Worm (Caenorhabditis elegans): Measurements from ENCODE around the gene Y116F11A.3.

Gene Y116F11A.3

DNA sequence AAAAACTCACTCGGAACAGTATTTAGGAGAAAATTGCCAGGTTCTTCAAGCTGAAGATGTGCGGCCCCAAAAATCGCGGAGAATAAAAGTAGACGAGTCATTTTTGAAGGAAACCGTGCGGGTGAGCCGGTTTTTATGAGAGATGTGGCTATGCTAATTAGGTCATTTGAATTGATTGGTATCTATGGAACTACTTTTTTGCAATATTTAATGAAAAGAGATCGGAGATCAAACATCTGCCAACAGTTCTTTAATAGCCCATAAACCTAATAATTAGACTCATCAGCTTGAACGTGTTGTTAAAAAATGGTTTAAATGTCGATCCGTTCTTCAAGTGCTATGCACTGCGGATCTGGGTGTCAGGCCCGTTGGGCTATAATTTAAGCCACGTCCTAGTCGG is 13.4 kb upstream of the Y116F11A.3 start, which contains the start of gene Y43F8C.16:
Gene Y43F8C.16 (minus strand): TSS at position 101 of the 400 bp plus-strand sequence.
- TF ChIP-seq ceh-36 (tag; optimal IDR thresholded peaks at IDR 0.05): no peak
- no peak for TF ChIP-seq ets-7 (tag; optimal IDR thresholded peaks at IDR 0.05)
- TF ChIP-seq ceh-13 (GFP tag; optimal IDR thresholded peaks at IDR 0.05): no peak
- TF ChIP-seq tbx-37 (GFP tag; conservative IDR thresholded peaks at IDR 0.05): no peak
- TF ChIP-seq flt-1 (GFP tag; IDR thresholded peaks at IDR 0.05): no peak
- TF ChIP-seq sea-1 (GFP tag; conservative IDR thresholded peaks at IDR 0.05): no peak
- TF ChIP-seq tbx-11 (GFP tag; IDR thresholded peaks at IDR 0.05): no peak
- TF ChIP-seq aly-1 (tag; optimal IDR thresholded peaks at IDR 0.05): no peak
- TF ChIP-seq B0310.2 (tag; optimal IDR thresholded peaks at IDR 0.05): no peak
- no peak for TF ChIP-seq F13C5.2 (tag; optimal IDR thresholded peaks at IDR 0.05)

DNA sequence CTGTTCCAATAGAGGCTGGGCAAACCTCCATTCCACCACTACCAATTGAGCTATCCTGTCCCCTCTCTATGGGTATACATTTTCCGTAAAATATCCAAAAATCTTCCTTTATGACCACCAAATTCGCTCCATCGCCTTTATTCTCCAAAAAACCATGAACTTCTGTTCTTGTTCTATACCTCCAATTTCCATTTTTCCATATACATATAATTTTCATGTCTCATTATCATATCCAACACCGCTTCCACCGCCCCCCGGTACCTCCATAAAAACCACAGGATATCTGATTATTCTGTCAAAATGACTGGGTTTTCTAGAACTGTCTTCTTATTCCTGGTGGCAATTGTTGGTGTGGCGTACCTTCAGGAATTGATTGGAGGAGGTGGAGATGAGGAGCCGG is 13.0 kb upstream of the Y116F11A.3 start, which contains the start of gene Y43F8C.17:
Gene Y43F8C.17 (plus strand): TSS at position 301 of the 400 bp plus-strand sequence.
- TF ChIP-seq hmbx-1 (tag; optimal IDR thresholded peaks at IDR 0.05) (no peak), F13C5.2 (tag; optimal IDR thresholded peaks at IDR 0.05) (no peak), sea-1 (GFP tag; conservative IDR thresholded peaks at IDR 0.05) (no peak), B0310.2 (tag; optimal IDR thresholded peaks at IDR 0.05) (no peak), flt-1 (GFP tag; IDR thresholded peaks at IDR 0.05) (no peak), scrt-1 (GFP tag; IDR thresholded peaks at IDR 0.05) (no peak), ets-7 (tag; optimal IDR thresholded peaks at IDR 0.05) (no peak), ceh-13 (GFP tag; optimal IDR thresholded peaks at IDR 0.05) (no peak), ceh-36 (tag; optimal IDR thresholded peaks at IDR 0.05) (no peak), tbx-37 (GFP tag; conservative IDR thresholded peaks at IDR 0.05) (no peak), pes-1 (GFP tag; IDR thresholded peaks at IDR 0.05) (no peak), tbx-11 (GFP tag; IDR thresholded peaks at IDR 0.05) (no peak), hnd-1 (tag; optimal IDR thresholded peaks at IDR 0.05) (no peak), hmg-4 (GFP tag; optimal IDR thresholded peaks at IDR 0.05) (no peak), ama-1 (optimal IDR thresholded peaks at IDR 0.05) (no peak), tra-4 (tag; optimal IDR thresholded peaks at IDR 0.05) (no peak), aly-1 (tag; optimal IDR thresholded peaks at IDR 0.05) (no peak)

DNA sequence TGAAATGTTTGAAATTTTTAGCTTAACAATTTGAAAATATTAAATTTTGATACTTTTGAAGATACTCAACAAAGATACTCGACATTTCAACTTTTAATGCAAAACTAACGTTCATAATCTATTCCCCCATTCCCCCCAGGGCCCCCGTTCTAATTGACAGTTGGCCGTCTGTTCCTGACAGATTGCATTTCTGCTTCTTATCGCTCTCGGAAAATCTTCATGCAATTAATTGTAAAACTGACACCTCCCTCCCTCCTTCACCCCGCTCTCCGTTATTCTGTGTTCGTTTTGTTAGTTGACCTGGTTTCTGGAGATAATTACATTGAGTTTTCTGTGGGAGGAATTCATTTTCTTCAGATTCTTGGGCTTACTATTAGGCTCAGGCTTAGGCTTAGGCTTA is 10.9 kb upstream of the Y116F11A.3 start:
- no peak for TF ChIP-seq hmg-4 (GFP tag; optimal IDR thresholded peaks at IDR 0.05)
- TF ChIP-seq tra-4 (tag; optimal IDR thresholded peaks at IDR 0.05): no peak
- no peak for TF ChIP-seq B0310.2 (tag; optimal IDR thresholded peaks at IDR 0.05)
- no peak for TF ChIP-seq ceh-13 (GFP tag; optimal IDR thresholded peaks at IDR 0.05)
- no peak for TF ChIP-seq F13C5.2 (tag; optimal IDR thresholded peaks at IDR 0.05)
- no peak for TF ChIP-seq hnd-1 (tag; optimal IDR thresholded peaks at IDR 0.05)
- TF ChIP-seq sea-1 (GFP tag; conservative IDR thresholded peaks at IDR 0.05): no peak
- TF ChIP-seq hmbx-1 (tag; optimal IDR thresholded peaks at IDR 0.05): no peak
- TF ChIP-seq ama-1 (optimal IDR thresholded peaks at IDR 0.05): no peak
- no peak for TF ChIP-seq tbx-11 (GFP tag; IDR thresholded peaks at IDR 0.05)
- TF ChIP-seq ets-7 (tag; optimal IDR thresholded peaks at IDR 0.05): no peak
- no peak for TF ChIP-seq flt-1 (GFP tag; IDR thresholded peaks at IDR 0.05)

DNA sequence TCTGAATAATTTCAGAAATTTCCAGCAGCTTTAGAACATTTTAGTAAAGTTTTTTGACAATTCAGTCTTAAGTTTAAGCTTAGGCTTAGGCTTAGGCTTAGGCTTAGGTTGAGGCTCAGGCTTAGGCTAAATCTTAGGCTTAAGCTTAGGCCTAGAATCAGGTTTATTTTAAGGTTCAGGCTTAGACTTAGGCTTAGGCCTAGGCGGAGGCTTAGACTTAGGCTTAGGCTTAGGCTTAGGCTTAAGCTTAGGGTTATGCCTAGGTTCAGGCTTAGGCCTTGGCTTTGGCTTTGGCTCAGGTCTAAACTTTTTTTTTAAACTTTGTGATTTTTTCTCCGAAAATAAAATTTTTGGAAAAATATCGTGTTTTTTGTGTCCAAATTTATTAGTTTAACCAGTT is 10.2 kb upstream of the Y116F11A.3 start:
- TF ChIP-seq ceh-36 (tag; optimal IDR thresholded peaks at IDR 0.05): peak; percentile 53
- TF ChIP-seq sea-1 (GFP tag; conservative IDR thresholded peaks at IDR 0.05): no peak

ce11 chrV:19719253-19719652 is 9.6 kb upstream of the Y116F11A.3 start, which contains the start of gene Y116F11A.6:
Gene Y116F11A.6, plus strand, starts transcription at chrV:19719553.
- no peak for TF ChIP-seq tbx-37 (GFP tag; conservative IDR thresholded peaks at IDR 0.05)
- TF ChIP-seq ets-7 (tag; optimal IDR thresholded peaks at IDR 0.05): peak; percentile 69
- TF ChIP-seq flt-1 (GFP tag; IDR thresholded peaks at IDR 0.05): no peak
- no peak for TF ChIP-seq sea-1 (GFP tag; conservative IDR thresholded peaks at IDR 0.05)
- no peak for TF ChIP-seq hmbx-1 (tag; optimal IDR thresholded peaks at IDR 0.05)
- no peak for TF ChIP-seq B0310.2 (tag; optimal IDR thresholded peaks at IDR 0.05)
- no peak for TF ChIP-seq hmg-4 (GFP tag; optimal IDR thresholded peaks at IDR 0.05)
- TF ChIP-seq ama-1 (optimal IDR thresholded peaks at IDR 0.05): no peak

ce11 chrV:19722881-19723280 is 6.0 kb upstream of the Y116F11A.3 start:
- TF ChIP-seq tbx-11 (GFP tag; IDR thresholded peaks at IDR 0.05) (peak; percentile 76), ama-1 (optimal IDR thresholded peaks at IDR 0.05) (no peak), tra-4 (tag; optimal IDR thresholded peaks at IDR 0.05) (peak; percentile 39), hmg-4 (GFP tag; optimal IDR thresholded peaks at IDR 0.05) (peak; percentile 64), ceh-13 (GFP tag; optimal IDR thresholded peaks at IDR 0.05) (peak; percentile 46), B0310.2 (tag; optimal IDR thresholded peaks at IDR 0.05) (peak; percentile 9), flt-1 (GFP tag; IDR thresholded peaks at IDR 0.05) (peak; percentile 85), pes-1 (GFP tag; IDR thresholded peaks at IDR 0.05) (peak; percentile 89), sea-1 (GFP tag; conservative IDR thresholded peaks at IDR 0.05) (peak; percentile 84), hnd-1 (tag; optimal IDR thresholded peaks at IDR 0.05) (peak; percentile 52), ets-7 (tag; optimal IDR thresholded peaks at IDR 0.05) (no peak), ceh-36 (tag; optimal IDR thresholded peaks at IDR 0.05) (peak; percentile 58), F13C5.2 (tag; optimal IDR thresholded peaks at IDR 0.05) (peak; percentile 78), aly-1 (tag; optimal IDR thresholded peaks at IDR 0.05) (peak; percentile 65), hmbx-1 (tag; optimal IDR thresholded peaks at IDR 0.05) (peak; percentile 37), scrt-1 (GFP tag; IDR thresholded peaks at IDR 0.05) (peak; percentile 83), tbx-37 (GFP tag; conservative IDR thresholded peaks at IDR 0.05) (peak; percentile 80)

ce11 chrV:19724589-19724988 is 4.2 kb upstream of the Y116F11A.3 start:
- TF ChIP-seq pes-1 (GFP tag; IDR thresholded peaks at IDR 0.05): no peak
- no peak for TF ChIP-seq ceh-13 (GFP tag; optimal IDR thresholded peaks at IDR 0.05)
- no peak for TF ChIP-seq sea-1 (GFP tag; conservative IDR thresholded peaks at IDR 0.05)
- TF ChIP-seq tbx-37 (GFP tag; conservative IDR thresholded peaks at IDR 0.05): no peak
- TF ChIP-seq scrt-1 (GFP tag; IDR thresholded peaks at IDR 0.05): no peak
- no peak for TF ChIP-seq F13C5.2 (tag; optimal IDR thresholded peaks at IDR 0.05)
- no peak for TF ChIP-seq B0310.2 (tag; optimal IDR thresholded peaks at IDR 0.05)
- no peak for TF ChIP-seq ama-1 (optimal IDR thresholded peaks at IDR 0.05)
- TF ChIP-seq hnd-1 (tag; optimal IDR thresholded peaks at IDR 0.05): no peak
- TF ChIP-seq ceh-36 (tag; optimal IDR thresholded peaks at IDR 0.05): no peak
- no peak for TF ChIP-seq tbx-11 (GFP tag; IDR thresholded peaks at IDR 0.05)

ce11 chrV:19727990-19728389 is 841 bp upstream of the Y116F11A.3 start:
- TF ChIP-seq hmbx-1 (tag; optimal IDR thresholded peaks at IDR 0.05): no peak
- TF ChIP-seq hnd-1 (tag; optimal IDR thresholded peaks at IDR 0.05): no peak
- no peak for TF ChIP-seq pes-1 (GFP tag; IDR thresholded peaks at IDR 0.05)
- TF ChIP-seq ama-1 (optimal IDR thresholded peaks at IDR 0.05): no peak
- TF ChIP-seq scrt-1 (GFP tag; IDR thresholded peaks at IDR 0.05): no peak
- TF ChIP-seq tbx-37 (GFP tag; conservative IDR thresholded peaks at IDR 0.05): no peak
- no peak for TF ChIP-seq hmg-4 (GFP tag; optimal IDR thresholded peaks at IDR 0.05)
- TF ChIP-seq ceh-13 (GFP tag; optimal IDR thresholded peaks at IDR 0.05): no peak
- no peak for TF ChIP-seq B0310.2 (tag; optimal IDR thresholded peaks at IDR 0.05)
- no peak for TF ChIP-seq F13C5.2 (tag; optimal IDR thresholded peaks at IDR 0.05)
- TF ChIP-seq tra-4 (tag; optimal IDR thresholded peaks at IDR 0.05): no peak

Measured in whole organism, early embryonic.